Fruit fly (Drosophila melanogaster) whole organism, embryonic: ENCODE measurements around the gene Pde9.

Source experiments
- Adf1 ChIP-seq: fragments of 200-800 bp; sonication (Bioruptor generic); IDR thresholded peaks from 2 replicates; pipeline ENCODE4 v1.3.6; 2022; ENCODE audit warnings: missing biosample characterization, missing genetic modification characterization
- Atf3 ChIP-seq: fragments of 200-800 bp; sonication (Bioruptor generic); optimal IDR thresholded peaks from 3 replicates; lab custom pipeline; 2016; ENCODE audit warnings: missing biosample characterization, missing genetic modification characterization
- BEAF-32 ChIP-seq: fragments of 200-800 bp; sonication (Bioruptor generic); optimal IDR thresholded peaks from 3 replicates; lab custom pipeline; 2017; ENCODE audit warnings: missing biosample characterization, missing genetic modification characterization, mild to moderate bottlenecking, moderate library complexity, missing genetic modification reagents
- CG11093 ChIP-seq: fragments of 200-800 bp; sonication (Bioruptor generic); IDR thresholded peaks from 3 replicates; pipeline ENCODE4 v1.3.6; 2022; ENCODE audit warnings: missing biosample characterization, missing genetic modification characterization
- CG11504 ChIP-seq: fragments of 200-800 bp; sonication (Bioruptor generic); optimal IDR thresholded peaks from 3 replicates; lab custom pipeline; 2019; ENCODE audit warnings: missing biosample characterization, mild to moderate bottlenecking, missing genetic modification characterization, moderate library complexity
- CG11560 ChIP-seq: fragments of 200-800 bp; sonication (Bioruptor generic); IDR thresholded peaks from 3 replicates; pipeline ENCODE4 v1.3.6; 2022; ENCODE audit warnings: missing biosample characterization, missing genetic modification characterization
- CG11723 ChIP-seq: fragments of 200-800 bp; sonication (Bioruptor generic); optimal IDR thresholded peaks from 2 replicates; lab custom pipeline; 2017; ENCODE audit warnings: missing biosample characterization, mild to moderate bottlenecking, missing genetic modification characterization
- CG1233 ChIP-seq: fragments of 200-800 bp; sonication (Bioruptor generic); optimal IDR thresholded peaks from 4 replicates; lab custom pipeline; 2018; ENCODE audit warnings: missing biosample characterization, mild to moderate bottlenecking, missing genetic modification characterization
- CG12942 ChIP-seq: fragments of 200-800 bp; sonication (Bioruptor generic); optimal IDR thresholded peaks from 3 replicates; lab custom pipeline; 2016; ENCODE audit warnings: missing biosample characterization, missing genetic modification characterization
- CG15073 ChIP-seq: fragments of 200-800 bp; sonication (Bioruptor generic); optimal IDR thresholded peaks from 2 replicates; lab custom pipeline; 2016; ENCODE audit warnings: missing biosample characterization, missing genetic modification characterization
- CG3065 ChIP-seq: fragments of 200-800 bp; sonication (Bioruptor generic); optimal IDR thresholded peaks from 2 replicates; lab custom pipeline; 2016; ENCODE audit warnings: missing biosample characterization, missing genetic modification characterization
- CG3281 ChIP-seq: fragments of 200-800 bp; sonication (Bioruptor generic); optimal IDR thresholded peaks from 3 replicates; lab custom pipeline; 2017; ENCODE audit warnings: missing biosample characterization, mild to moderate bottlenecking, missing genetic modification characterization
- CG33213 ChIP-seq: fragments of 200-800 bp; sonication (Bioruptor generic); optimal IDR thresholded peaks from 3 replicates; lab custom pipeline; 2016; ENCODE audit warnings: missing biosample characterization, missing genetic modification characterization
- CG5180 ChIP-seq: fragments of 200-800 bp; sonication (Bioruptor generic); optimal IDR thresholded peaks from 3 replicates; lab custom pipeline; 2017; ENCODE audit warnings: missing biosample characterization, missing genetic modification characterization, mild to moderate bottlenecking, moderate library complexity, missing genetic modification reagents
- CG6272 ChIP-seq: fragments of 200-800 bp; sonication (Bioruptor generic); IDR thresholded peaks from 2 replicates; pipeline ENCODE4 v1.3.6; 2022; ENCODE audit warnings: missing biosample characterization, missing genetic modification characterization
- CG8359 ChIP-seq: fragments of 200-800 bp; sonication (Bioruptor generic); optimal IDR thresholded peaks from 2 replicates; lab custom pipeline; 2017; ENCODE audit warnings: missing biosample characterization, mild to moderate bottlenecking, missing genetic modification characterization, borderline replicate concordance
- CG9215 ChIP-seq: fragments of 200-800 bp; sonication (Bioruptor generic); IDR thresholded peaks from 2 replicates; pipeline ENCODE4 v1.3.6; 2022; ENCODE audit warnings: missing biosample characterization, missing genetic modification characterization
- Deaf1 ChIP-seq: fragments of 200-800 bp; optimal IDR thresholded peaks from 3 replicates; lab custom pipeline; 2019; ENCODE audit warnings: missing biosample characterization, mild to moderate bottlenecking, missing genetic modification characterization, moderate library complexity
- Ets65A ChIP-seq: fragments of 200-800 bp; sonication (Bioruptor generic); peaks from one replicate; lab custom pipeline; 2016; ENCODE audit warnings: missing biosample characterization, missing genetic modification characterization
- Hey ChIP-seq: fragments of 200-800 bp; sonication (Bioruptor generic); optimal IDR thresholded peaks from 3 replicates; lab custom pipeline; 2018; ENCODE audit warnings: missing biosample characterization, mild to moderate bottlenecking, missing genetic modification characterization
- Hr3 ChIP-seq: fragments of 200-800 bp; sonication (Bioruptor generic); optimal IDR thresholded peaks from 3 replicates; lab custom pipeline; 2016; ENCODE audit warnings: missing biosample characterization, missing genetic modification characterization
- Kr ChIP-seq: fragments of 200-800 bp; sonication (Bioruptor generic); optimal IDR thresholded peaks from 2 replicates; lab custom pipeline; 2017; ENCODE audit warnings: missing biosample characterization, mild to moderate bottlenecking, missing genetic modification characterization
- MESR4 ChIP-seq: fragments of 200-800 bp; sonication (Bioruptor generic); optimal IDR thresholded peaks from 2 replicates; lab custom pipeline; 2018; ENCODE audit warnings: missing biosample characterization, mild to moderate bottlenecking, missing genetic modification characterization, moderate library complexity
- Mrtf ChIP-seq: fragments of 200-800 bp; sonication (Bioruptor generic); IDR thresholded peaks from 3 replicates; pipeline ENCODE4 v1.3.6; 2022; ENCODE audit warnings: missing biosample characterization, missing genetic modification characterization
- Ptx1 ChIP-seq: fragments of 200-800 bp; sonication (Bioruptor generic); IDR thresholded peaks from 2 replicates; pipeline ENCODE4 v1.3.6; 2022; ENCODE audit warnings: missing biosample characterization, missing genetic modification characterization
- Ravus ChIP-seq: fragments of 200-800 bp; sonication (Bioruptor generic); IDR thresholded peaks from 2 replicates; pipeline ENCODE4 v1.3.6; 2022; ENCODE audit warnings: missing biosample characterization, missing genetic modification characterization
- Rx ChIP-seq: fragments of 200-800 bp; sonication (Bioruptor generic); IDR thresholded peaks from 2 replicates; pipeline ENCODE4 v1.3.6; 2022; ENCODE audit warnings: missing biosample characterization, missing genetic modification characterization
- Tbp ChIP-seq: fragments of >200 bp; optimal IDR thresholded peaks from 2 replicates; lab custom pipeline; 2018; ENCODE audit warnings: missing biosample characterization, missing genetic modification characterization
- Usf ChIP-seq: fragments of 200-800 bp; sonication (Bioruptor generic); optimal IDR thresholded peaks from 2 replicates; lab custom pipeline; 2017; ENCODE audit warnings: missing genotype, missing biosample characterization, missing genetic modification characterization
- br ChIP-seq: fragments of >200 bp; optimal IDR thresholded peaks from 2 replicates; lab custom pipeline; 2017
- caup ChIP-seq: fragments of 200-800 bp; sonication (Bioruptor generic); optimal IDR thresholded peaks from 3 replicates; lab custom pipeline; 2017; ENCODE audit warnings: missing biosample characterization, mild to moderate bottlenecking, missing genetic modification characterization, moderate library complexity; ENCODE audit not compliant: severe bottlenecking
- chinmo ChIP-seq: fragments of 200-800 bp; sonication (Bioruptor generic); IDR thresholded peaks from 4 replicates; pipeline ENCODE4 v1.3.6; 2022; ENCODE audit warnings: missing biosample characterization, missing genetic modification characterization; ENCODE audit not compliant: partially characterized antibody
- ci ChIP-seq: fragments of 200-800 bp; sonication (Bioruptor generic); IDR thresholded peaks from 3 replicates; pipeline ENCODE4 v1.3.6; 2022; ENCODE audit warnings: missing biosample characterization, missing genetic modification characterization
- corto ChIP-seq: fragments of 200-800 bp; sonication (Bioruptor generic); optimal IDR thresholded peaks from 2 replicates; lab custom pipeline; 2016; ENCODE audit warnings: missing biosample characterization, mild to moderate bottlenecking, missing genetic modification characterization, moderate library complexity
- eve ChIP-seq, 2 experiments: fragments of >200 bp; optimal IDR thresholded peaks; 2 replicates each; lab custom pipeline; 2017; ENCODE audit warnings: missing biosample characterization in 2 of 2, missing genetic modification characterization in 2 of 2
- fd3F ChIP-seq: fragments of 200-800 bp; sonication (Bioruptor generic); optimal IDR thresholded peaks from 2 replicates; lab custom pipeline; 2018; ENCODE audit warnings: missing biosample characterization, mild to moderate bottlenecking, missing genetic modification characterization, moderate library complexity
- gfzf ChIP-seq: fragments of 200-800 bp; sonication (Bioruptor generic); optimal IDR thresholded peaks from 2 replicates; lab custom pipeline; 2016; ENCODE audit warnings: missing biosample characterization, mild to moderate bottlenecking, missing genetic modification characterization, moderate library complexity
- gsb-n ChIP-seq: fragments of 200-800 bp; sonication (Bioruptor generic); optimal IDR thresholded peaks from 3 replicates; lab custom pipeline; 2018; ENCODE audit warnings: missing biosample characterization, mild to moderate bottlenecking, missing genetic modification characterization
- luna ChIP-seq: fragments of 200-800 bp; sonication (Bioruptor generic); optimal IDR thresholded peaks from 2 replicates; lab custom pipeline; 2016; ENCODE audit warnings: missing biosample characterization, missing genetic modification characterization
- mld ChIP-seq: fragments of 200-800 bp; sonication (Bioruptor generic); IDR thresholded peaks from 3 replicates; pipeline ENCODE4 v1.3.6; 2022; ENCODE audit warnings: missing biosample characterization, missing genetic modification characterization; ENCODE audit not compliant: partially characterized antibody
- nau ChIP-seq: fragments of 200-800 bp; sonication (Bioruptor generic); optimal IDR thresholded peaks from 3 replicates; lab custom pipeline; 2017; ENCODE audit warnings: missing biosample characterization, mild to moderate bottlenecking, missing genetic modification characterization, missing genetic modification reagents
- nerfin-1 ChIP-seq: fragments of 200-800 bp; sonication (Bioruptor generic); optimal IDR thresholded peaks from 3 replicates; lab custom pipeline; 2019; ENCODE audit warnings: missing biosample characterization, mild to moderate bottlenecking, missing genetic modification characterization, moderate library complexity
- nom ChIP-seq: fragments of 200-800 bp; sonication (Bioruptor generic); optimal IDR thresholded peaks from 2 replicates; lab custom pipeline; 2017; ENCODE audit warnings: missing biosample characterization, missing genetic modification characterization, mild to moderate bottlenecking, moderate library complexity, missing genetic modification reagents
- pnt ChIP-seq: fragments of 200-800 bp; sonication (Bioruptor generic); optimal IDR thresholded peaks from 3 replicates; lab custom pipeline; 2016; ENCODE audit warnings: missing biosample characterization, missing genetic modification characterization
- psq ChIP-seq: fragments of 200-800 bp; sonication (Bioruptor generic); optimal IDR thresholded peaks from 2 replicates; lab custom pipeline; 2017; ENCODE audit warnings: missing biosample characterization, missing genetic modification characterization
- pzg ChIP-seq: fragments of 200-800 bp; sonication (Bioruptor generic); optimal IDR thresholded peaks from 3 replicates; lab custom pipeline; 2018; ENCODE audit warnings: missing biosample characterization, mild to moderate bottlenecking, missing genetic modification characterization, moderate library complexity
- scrt ChIP-seq: fragments of 200-800 bp; sonication (Bioruptor generic); optimal IDR thresholded peaks from 2 replicates; lab custom pipeline; 2018; ENCODE audit warnings: missing biosample characterization, mild to moderate bottlenecking, missing genetic modification characterization, moderate library complexity
- seq ChIP-seq: fragments of 200-800 bp; sonication (Bioruptor generic); IDR thresholded peaks from 2 replicates; pipeline ENCODE4 v1.3.6; 2022; ENCODE audit warnings: missing biosample characterization, missing genetic modification characterization
- vnd ChIP-seq: fragments of 200-800 bp; sonication (Bioruptor generic); IDR thresholded peaks from 3 replicates; pipeline ENCODE4 v1.3.6; 2022; ENCODE audit warnings: missing biosample characterization, missing genetic modification characterization; ENCODE audit not compliant: partially characterized antibody
- zen ChIP-seq: fragments of 200-800 bp; sonication (Bioruptor generic); optimal IDR thresholded peaks from 3 replicates; lab custom pipeline; 2018; ENCODE audit warnings: missing biosample characterization, mild to moderate bottlenecking, missing genetic modification characterization, moderate library complexity

Pde9 gene

DNA sequence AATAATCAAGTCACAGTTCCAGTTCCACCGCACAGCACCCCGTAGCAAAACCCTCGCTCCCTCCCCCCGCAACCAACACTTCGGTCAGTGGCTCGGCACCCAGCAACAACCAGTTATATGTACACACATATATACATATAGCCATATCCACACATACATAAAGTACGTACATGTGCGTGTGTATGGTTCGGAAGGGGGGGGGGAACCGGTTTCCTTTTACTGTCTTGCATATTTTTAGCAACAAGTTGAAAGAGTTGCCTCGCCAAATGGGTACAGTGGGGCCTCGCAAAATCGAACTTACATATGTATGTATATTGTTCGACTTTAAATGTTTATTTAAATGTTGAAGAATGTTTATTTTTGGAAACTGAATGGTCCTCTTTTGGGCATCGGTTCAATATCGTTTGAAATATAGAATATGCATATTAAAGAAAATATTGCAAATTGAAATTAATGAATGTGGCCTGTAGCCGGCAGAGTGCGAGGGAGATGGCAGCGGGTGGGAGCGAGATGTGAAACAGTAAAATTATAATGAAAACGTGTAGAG lies 142.0 kb downstream of the Pde9 start (continued):
- TF ChIP-seq CG11560 (tag; lab: Robert Waterston, UW) (peak; percentile 67; the same call in 2 of the 3 replicates), Kr (GFP tag; lab: Kevin White, UChicago) (peak; percentile 58), mld (GFP tag; lab: Robert Waterston, UW) (no peak), BEAF-32 (no peak), Rx (GFP tag; lab: Robert Waterston, UW) (peak; percentile 66; the same call in 1 of the 2 replicates), pnt (peak; percentile 25), gfzf (GFP tag; lab: Kevin White, UChicago) (no peak), CG1233 (peak; percentile 56), corto (GFP tag; lab: Kevin White, UChicago) (peak; percentile 42), CG12942 (peak; percentile 41), Atf3 (GFP tag; lab: Kevin White, UChicago) (peak; percentile 1), nerfin-1 (peak; percentile 13), CG11093 (0 out of 3 replicates have a peak, but pooled peaks have one; percentile 22), luna (GFP tag; lab: Kevin White, UChicago) (no peak), caup (GFP tag; lab: Kevin White, UChicago) (peak; percentile 41), chinmo (GFP tag; lab: Robert Waterston, UW) (peak; percentile 80; the same call in 3 of the 4 replicates), Adf1 (no peak), Ets65A (GFP tag; lab: Kevin White, UChicago) (peak; percentile 95), fd3F (GFP tag; lab: Kevin White, UChicago) (peak; percentile 59), CG8359 (GFP tag; lab: Kevin White, UChicago) (no peak), CG3281 (GFP tag; lab: Kevin White, UChicago) (peak; percentile 82), CG9215 (peak; percentile 85), Mrtf (peak; percentile 81), scrt (peak; percentile 91), CG3065 (GFP tag; lab: Kevin White, UChicago) (no peak), CG5180 (GFP tag; lab: Kevin White, UChicago) (peak; percentile 17), Deaf1 (tag; lab: Kevin White, UChicago) (peak; percentile 38), Ravus (GFP tag; lab: Robert Waterston, UW) (peak; percentile 47; the same call in 1 of the 2 replicates), pzg (GFP tag; lab: Kevin White, UChicago) (no peak), Ptx1 (peak; percentile 86), MESR4 (no peak), Usf (GFP tag; lab: Kevin White, UChicago) (peak; percentile 74), Hey (tag; lab: Kevin White, UChicago) (no peak), seq (peak; percentile 79), vnd (no peak), Hr3 (peak; percentile 33), CG11504 (tag; lab: Kevin White, UChicago) (peak; percentile 74), CG33213 (peak; percentile 3), nau (GFP tag; lab: Kevin White, UChicago) (no peak), ci (GFP tag; lab: Robert Waterston, UW) (peak; percentile 7; the same call in 1 of the 3 replicates), nom (GFP tag; lab: Kevin White, UChicago) (peak; percentile 78), psq (GFP tag; lab: Kevin White, UChicago) (no peak), CG11723 (GFP tag; lab: Kevin White, UChicago) (peak; percentile 39), CG6272 (GFP tag; lab: Robert Waterston, UW) (peak; percentile 67; the same call in 1 of the 2 replicates), eve (GFP tag; optimal IDR thresholded peaks at IDR 0.05; lab: Kevin White, UChicago) (peak in 1 of 2 experiments; percentile 79), zen (peak; percentile 55), gsb-n (tag; lab: Kevin White, UChicago) (no peak), br (no peak), Tbp (GFP tag; lab: Kevin White, UChicago) (no peak), CG15073 (GFP tag; lab: Kevin White, UChicago) (no peak)
